Fruit fly (Drosophila melanogaster): ENCODE measurements around the gene Pli.

Pli gene

dm6 chr3R:23890886-23891285 lies 1.0 kb upstream of the Pli start, which contains the start of gene TfIIA-S (continued):
- TF ChIP-seq CG17359 (tag; optimal IDR thresholded peaks at IDR 0.05) (peak; percentile 63), emc (GFP tag; optimal IDR thresholded peaks at IDR 0.05) (peak; percentile 66), Nf-YC (tag; optimal IDR thresholded peaks at IDR 0.05) (peak; percentile 56), org-1 (GFP tag; optimal IDR thresholded peaks at IDR 0.05) (peak; percentile 54), sob (GFP tag; IDR thresholded peaks at IDR 0.05) (no peak), Dip2 (GFP tag; IDR thresholded peaks at IDR 0.05) (no peak), sisA (GFP tag; IDR thresholded peaks at IDR 0.05) (no peak), Usf (GFP tag; optimal IDR thresholded peaks at IDR 0.05) (peak; percentile 34), CG2129 (GFP tag; IDR thresholded peaks at IDR 0.05; ENCODE audit: partially characterized antibody) (no peak), CG14860 (GFP tag; IDR thresholded peaks at IDR 0.05; ENCODE audit: partially characterized antibody) (no peak), mam (GFP tag; optimal IDR thresholded peaks at IDR 0.05) (peak; percentile 92), jigr1 (GFP tag; IDR thresholded peaks at IDR 0.05) (no peak), hkb (optimal IDR thresholded peaks at IDR 0.05) (peak; percentile 55), hkb (GFP tag; IDR thresholded peaks at IDR 0.05) (no peak), shn (GFP tag; optimal IDR thresholded peaks at IDR 0.05) (peak; percentile 89), Blimp-1 (GFP tag; optimal IDR thresholded peaks at IDR 0.05) (no peak), zen (tag; optimal IDR thresholded peaks at IDR 0.05) (peak; percentile 55), Atf3 (GFP tag; optimal IDR thresholded peaks at IDR 0.05) (peak; percentile 75), Poxn (GFP tag; IDR thresholded peaks at IDR 0.05) (no peak), hbn (GFP tag; IDR thresholded peaks at IDR 0.05; ENCODE audit: partially characterized antibody) (no peak), CG8924 (tag; optimal IDR thresholded peaks at IDR 0.05) (peak; percentile 43), Jarid2 (GFP tag; optimal IDR thresholded peaks at IDR 0.05) (peak; percentile 60), CG8359 (GFP tag; optimal IDR thresholded peaks at IDR 0.05; ENCODE audit: borderline replicate concordance) (no peak), ap (GFP tag; IDR thresholded peaks at IDR 0.05) (no peak), D19A (tag; optimal IDR thresholded peaks at IDR 0.05) (no peak), CG12659 (GFP tag; optimal IDR thresholded peaks at IDR 0.05) (peak; percentile 94), CG17912 (GFP tag; optimal IDR thresholded peaks at IDR 0.05) (peak; percentile 85), Kr (GFP tag; optimal IDR thresholded peaks at IDR 0.05) (no peak), wek (GFP tag; optimal IDR thresholded peaks at IDR 0.05) (peak; percentile 30), ken (GFP tag; IDR thresholded peaks at IDR 0.05) (no peak), CG6765 (GFP tag; optimal IDR thresholded peaks at IDR 0.05) (peak; percentile 42), ems (GFP tag; optimal IDR thresholded peaks at IDR 0.05) (peak; percentile 78), dimm (GFP tag; IDR thresholded peaks at IDR 0.05) (no peak), Dbx (GFP tag; IDR thresholded peaks at IDR 0.05) (no peak), CTCF (GFP tag; optimal IDR thresholded peaks at IDR 0.05) (peak; percentile 97), lmd (GFP tag; IDR thresholded peaks at IDR 0.05) (no peak), grau (tag; optimal IDR thresholded peaks at IDR 0.05) (peak; percentile 63), CG4730 (GFP tag; IDR thresholded peaks at IDR 0.05) (no peak), CG15696 (tag; optimal IDR thresholded peaks at IDR 0.05) (peak; percentile 46), dmrt99B (tag; optimal IDR thresholded peaks at IDR 0.05) (no peak), CG17385 (GFP tag; optimal IDR thresholded peaks at IDR 0.05) (peak; percentile 55), E2f1 (GFP tag; IDR thresholded peaks at IDR 0.05) (no peak), CG4854 (GFP tag; optimal IDR thresholded peaks at IDR 0.05) (peak; percentile 68), fd96Cb (tag; optimal IDR thresholded peaks at IDR 0.05) (peak; percentile 22), Neu2 (GFP tag; optimal IDR thresholded peaks at IDR 0.05; ENCODE audit: borderline replicate concordance) (no peak), bcd (GFP tag; optimal IDR thresholded peaks at IDR 0.05) (peak; percentile 85), B-H1 (GFP tag; IDR thresholded peaks at IDR 0.05) (no peak), kay (GFP tag; optimal IDR thresholded peaks at IDR 0.05) (peak; percentile 70), ftz-f1 (GFP tag; optimal IDR thresholded peaks at IDR 0.05) (peak; percentile 90), stwl (tag; optimal IDR thresholded peaks at IDR 0.05) (peak; percentile 94), sqz (GFP tag; optimal IDR thresholded peaks at IDR 0.05) (no peak), zfh2 (GFP tag; optimal IDR thresholded peaks at IDR 0.05) (peak; percentile 92)

All from whole organism, embryonic.